Fruit fly (Drosophila melanogaster): ENCODE measurements around the gene disco-r.

DNA sequence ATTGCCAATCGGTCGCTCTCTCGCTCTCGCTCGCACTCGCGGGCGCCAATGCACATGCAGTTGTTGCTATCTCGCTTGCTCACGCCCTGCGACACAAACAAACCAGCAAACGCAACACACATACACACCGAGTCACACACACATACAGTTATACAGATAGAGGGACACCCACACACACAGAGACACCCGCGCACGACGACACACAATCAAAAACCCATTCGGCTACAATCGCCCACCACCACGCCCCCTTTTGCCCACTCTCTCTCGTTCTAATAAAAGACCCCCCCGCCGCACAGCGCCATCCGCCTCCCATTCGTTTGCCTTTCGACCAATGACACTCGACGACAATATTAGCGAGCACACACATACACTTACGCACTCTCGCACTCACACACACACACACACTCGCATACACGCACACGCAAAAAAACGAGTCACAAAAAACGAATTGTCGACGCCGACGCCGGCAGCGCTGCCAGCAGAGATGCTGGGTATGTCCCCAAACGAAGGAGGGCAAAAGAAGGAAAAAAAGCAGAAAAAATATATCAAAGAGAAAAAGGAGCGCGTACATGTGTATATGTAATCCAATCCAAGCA, 1.0 kb downstream of the disco-r start:
- no peak for TF ChIP-seq grau (tag; optimal IDR thresholded peaks at IDR 0.05)
- no peak for TF ChIP-seq mam (GFP tag; optimal IDR thresholded peaks at IDR 0.05)
- no peak for TF ChIP-seq ac (GFP tag; optimal IDR thresholded peaks at IDR 0.05)
- no peak for TF ChIP-seq Hr39 (optimal IDR thresholded peaks at IDR 0.05)
- TF ChIP-seq zen (tag; optimal IDR thresholded peaks at IDR 0.05): no peak
- TF ChIP-seq CG15601 (tag; optimal IDR thresholded peaks at IDR 0.05): no peak
- no peak for TF ChIP-seq CG3281 (GFP tag; optimal IDR thresholded peaks at IDR 0.05)

Measured in whole organism, embryonic.